Worm (Caenorhabditis elegans) whole organism, L4/young adult: ENCODE measurements around the gene tbx-9.
A peak's percentile ranks its signal among the peaks of the same experiment; 100 is the strongest.

Experiments
- W03F9.2 ChIP-seq: fragments of 150-350 bp; optimal IDR thresholded peaks from 2 replicates; lab custom pipeline; 2014; ENCODE audit warnings: missing biosample characterization, missing genetic modification characterization
- dao-5 ChIP-seq: sonication (generic microtip); optimal IDR thresholded peaks from 2 replicates; lab custom pipeline; 2016; ENCODE audit warnings: missing genotype, missing genetic modification characterization, moderate library complexity, missing compliant biosample characterization
- him-1 ChIP-seq: sonication (generic microtip); optimal IDR thresholded peaks from 2 replicates; lab custom pipeline; 2016; ENCODE audit warnings: missing genotype, missing genetic modification reagents, missing genetic modification characterization, missing compliant biosample characterization

tbx-9 gene

DNA sequence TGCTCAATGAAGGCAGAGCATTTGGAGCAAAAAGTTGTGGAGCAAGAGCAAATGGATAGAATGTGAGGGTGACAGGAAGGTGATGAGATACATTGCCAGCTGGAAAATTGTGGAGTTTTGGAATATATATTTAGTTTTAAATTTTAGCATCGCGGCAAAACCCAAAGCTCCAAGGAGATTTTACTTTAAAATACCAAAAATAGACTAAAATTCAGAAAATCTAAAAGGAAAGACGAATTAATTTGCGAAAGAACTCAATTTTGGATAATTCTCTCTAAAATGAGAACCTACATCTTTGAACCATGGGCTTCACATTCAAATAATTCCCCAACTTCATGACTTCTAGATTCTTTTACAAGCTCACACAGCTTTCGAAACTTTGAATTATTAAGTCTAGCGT lies 9.1 kb downstream of the tbx-9 start, which contains the start of gene T07C4.12:
TSS of gene T07C4.12 (minus strand) at position 101 of the 400 bp plus-strand sequence.
- TF ChIP-seq him-1 (no peak), dao-5 (tag; lab: Kevin White, UChicago) (no peak), W03F9.2 (tag; lab: Kevin White, UChicago) (no peak)

DNA sequence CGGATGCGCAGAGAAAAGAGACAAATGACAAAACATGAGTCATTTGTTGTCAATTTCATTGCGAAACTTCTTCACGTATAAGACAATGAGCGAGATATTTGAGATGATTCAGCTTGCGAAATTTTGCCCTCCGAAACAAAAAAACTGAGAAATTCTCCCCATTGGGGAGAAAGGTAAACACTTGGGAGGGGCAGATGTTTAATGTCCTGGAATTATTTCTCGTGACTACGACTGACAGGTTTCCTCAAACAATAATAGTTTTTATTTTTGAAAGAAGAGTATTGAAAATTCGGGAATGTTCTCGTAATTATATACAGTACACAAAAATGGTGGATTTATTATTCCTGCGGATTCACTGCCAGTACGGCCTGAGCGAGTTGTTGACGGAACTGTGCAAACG lies 10.4 kb downstream of the tbx-9 start:
- TF ChIP-seq dao-5 (tag; lab: Kevin White, UChicago) (no peak), W03F9.2 (tag; lab: Kevin White, UChicago) (no peak), him-1 (no peak)

DNA sequence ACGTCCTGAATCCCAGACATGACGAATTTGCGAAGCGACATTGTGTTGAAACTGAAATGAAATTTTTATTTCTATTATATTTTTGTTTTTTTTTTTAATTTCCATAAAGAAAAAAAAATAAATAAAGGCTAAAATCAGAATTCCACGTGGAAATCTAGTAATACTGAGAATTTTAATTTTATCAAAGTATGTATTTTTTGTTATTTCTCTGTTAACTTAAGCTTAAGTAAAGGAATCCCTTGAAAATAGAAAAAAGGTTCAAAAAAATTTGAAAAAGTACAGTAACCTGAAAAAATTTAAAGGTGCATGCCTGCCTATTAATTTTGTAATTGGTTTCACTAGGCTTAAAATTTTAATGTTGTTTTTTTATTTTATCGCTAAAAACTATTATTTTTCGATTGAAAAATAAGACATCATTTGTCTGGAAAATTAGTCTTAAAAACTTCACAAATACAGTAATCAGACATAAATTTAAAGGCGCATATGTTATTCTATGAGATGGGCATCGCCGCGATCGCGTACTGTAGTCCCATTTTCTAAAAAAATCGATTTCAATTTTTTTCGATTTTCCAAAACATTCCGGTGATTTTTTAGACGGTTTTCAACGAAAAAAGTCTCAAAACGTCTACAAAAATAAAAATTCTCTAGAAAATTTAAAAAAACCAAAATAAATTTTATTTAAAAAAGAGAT lies 11.1 kb downstream of the tbx-9 start, which contains the start of gene nex-2:
TSS of gene nex-2 (minus strand) at position 51 of the 691 bp plus-strand sequence.
- no peak for TF ChIP-seq him-1
- TF ChIP-seq W03F9.2 (tag; lab: Kevin White, UChicago) = no peak
- no peak for TF ChIP-seq dao-5 (tag; lab: Kevin White, UChicago)

DNA sequence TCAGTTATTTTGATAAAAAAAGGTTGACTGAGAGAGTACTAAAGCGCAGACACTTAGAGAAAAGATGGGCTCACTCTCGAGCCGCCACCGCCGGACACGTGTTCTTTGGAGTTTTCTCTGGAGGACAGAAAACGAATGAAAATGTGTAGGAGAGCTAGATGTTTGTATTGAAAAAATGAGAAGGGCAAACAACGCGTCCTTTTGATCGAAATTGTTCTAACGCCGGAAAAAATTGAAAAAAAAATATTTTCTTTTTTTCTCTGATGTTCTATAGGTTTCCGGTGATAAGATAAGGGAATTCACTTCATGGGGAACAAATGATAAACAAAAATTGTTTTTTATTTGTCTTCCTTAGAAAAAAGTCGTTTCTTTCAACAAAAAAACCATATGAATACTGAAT lies 11.8 kb downstream of the tbx-9 start:
- no peak for TF ChIP-seq dao-5 (tag; lab: Kevin White, UChicago)
- no peak for TF ChIP-seq W03F9.2 (tag; lab: Kevin White, UChicago)
- no peak for TF ChIP-seq him-1

DNA sequence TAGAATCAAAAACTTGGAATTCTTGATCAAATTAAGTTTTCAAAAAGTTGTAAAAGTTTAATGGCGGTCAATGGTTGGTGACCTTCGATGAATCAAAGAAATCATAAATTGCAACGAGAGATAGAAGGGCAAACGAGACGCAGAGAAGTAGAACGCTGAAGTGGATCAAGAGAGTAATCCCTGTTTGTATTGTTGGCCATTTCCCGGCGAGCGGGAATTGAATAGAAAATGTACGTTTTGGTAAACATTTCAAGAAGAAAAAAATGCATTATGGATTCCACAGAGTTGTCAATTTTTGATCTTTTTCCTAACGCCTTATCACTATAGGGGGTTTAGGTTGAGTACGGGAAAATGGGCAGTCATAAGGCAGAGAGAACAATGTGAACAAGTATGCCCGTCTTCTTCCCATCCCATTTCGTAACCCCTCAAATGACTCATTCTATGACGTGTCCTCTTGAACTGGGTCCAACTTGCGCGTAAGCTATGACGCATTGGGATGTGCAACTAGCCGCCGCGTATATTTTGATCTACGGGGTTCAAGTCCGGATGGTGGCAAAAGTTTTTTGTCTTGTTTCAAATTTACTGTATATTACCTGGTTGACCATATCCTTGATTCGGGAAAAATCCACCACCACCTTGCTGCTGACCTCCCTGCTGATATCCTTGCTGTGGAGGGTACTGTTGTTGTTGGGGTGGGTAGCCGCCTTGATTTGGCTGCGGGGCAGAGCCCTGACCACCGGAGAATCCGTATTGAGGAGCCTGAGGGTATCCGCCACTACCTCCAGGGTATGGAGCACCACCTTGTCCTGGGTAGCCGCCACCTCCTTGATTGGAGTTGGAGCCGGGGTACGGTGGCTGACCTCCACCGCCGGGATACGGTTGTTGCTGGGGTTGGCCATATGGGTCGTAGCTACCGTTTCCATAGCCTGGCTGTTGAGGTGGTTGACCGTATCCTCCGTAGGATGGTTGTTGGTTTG lies 12.8 kb downstream of the tbx-9 start:
- TF ChIP-seq him-1 (no peak), dao-5 (tag; lab: Kevin White, UChicago) (no peak), W03F9.2 (tag; lab: Kevin White, UChicago) (no peak)

DNA sequence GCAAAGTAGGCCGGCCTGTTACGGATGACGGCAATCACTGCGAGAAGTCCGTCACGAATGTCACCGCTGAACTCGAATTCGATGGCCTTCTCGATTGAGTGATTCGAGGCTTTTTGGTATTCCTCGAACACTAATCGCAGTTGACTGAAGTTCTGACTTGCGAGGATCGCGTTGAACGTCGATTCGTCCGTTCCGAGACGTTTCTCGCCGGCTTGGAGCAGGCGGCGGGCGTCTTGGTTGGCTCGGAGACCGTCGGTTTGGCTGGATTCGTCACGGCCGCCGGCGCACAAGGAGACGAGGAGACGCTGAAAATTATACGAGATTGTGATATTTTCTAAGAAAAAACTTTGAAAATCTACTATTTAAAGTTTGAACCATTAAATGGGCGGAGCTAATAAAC lies 15.3 kb downstream of the tbx-9 start:
- TF ChIP-seq W03F9.2 (tag; lab: Kevin White, UChicago) (no peak), dao-5 (tag; lab: Kevin White, UChicago) (no peak)

DNA sequence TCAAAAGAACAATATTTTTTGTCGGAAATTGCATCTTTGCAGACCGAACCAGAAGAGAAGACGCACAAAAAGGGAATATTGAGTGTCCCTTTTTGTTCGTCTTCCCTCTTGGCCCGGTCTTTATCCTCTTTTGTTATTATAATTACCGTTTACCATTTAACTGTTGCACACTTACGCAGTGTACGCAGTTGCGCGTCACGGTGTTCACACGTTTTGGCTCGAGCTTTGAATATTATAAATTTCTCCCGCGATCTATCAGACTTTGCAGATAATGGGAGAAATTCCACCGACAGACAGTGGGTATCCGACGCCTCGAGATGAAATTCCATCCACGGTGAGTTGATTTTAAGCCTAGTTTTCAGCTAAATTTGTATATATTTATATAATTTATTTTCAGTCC lies 20.9 kb downstream of the tbx-9 start, which contains the start of gene sas-7:
TSS of gene sas-7 (plus strand) at position 232 of the 400 bp plus-strand sequence.
- no peak for TF ChIP-seq him-1
- TF ChIP-seq dao-5 (tag; lab: Kevin White, UChicago) = no peak
- no peak for TF ChIP-seq W03F9.2 (tag; lab: Kevin White, UChicago)

DNA sequence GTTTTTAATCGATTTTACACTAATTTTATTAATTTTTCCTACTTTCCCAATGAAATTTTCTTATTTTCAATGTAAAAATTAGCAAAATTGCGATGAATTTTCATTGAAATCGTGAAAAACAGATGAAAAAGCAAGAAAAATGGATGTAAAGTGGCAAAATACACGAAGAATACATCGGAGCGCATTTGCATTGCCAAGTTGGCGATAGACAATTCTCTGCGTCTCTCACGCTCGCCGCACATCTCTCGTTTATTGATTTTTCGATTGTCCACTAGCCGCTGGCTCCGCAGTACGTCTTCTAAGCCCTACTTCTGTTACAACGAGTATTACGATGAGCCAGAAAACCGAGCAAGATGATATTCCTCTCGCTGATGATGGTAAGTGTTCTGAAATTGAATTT lies 22.9 kb downstream of the tbx-9 start, which contains the start of gene unc-69:
TSS of gene unc-69 (plus strand) at position 185 of the 400 bp plus-strand sequence.
- peak; percentile 67 for TF ChIP-seq W03F9.2 (tag; lab: Kevin White, UChicago)
- no peak for TF ChIP-seq dao-5 (tag; lab: Kevin White, UChicago)
- TF ChIP-seq him-1 = no peak

DNA sequence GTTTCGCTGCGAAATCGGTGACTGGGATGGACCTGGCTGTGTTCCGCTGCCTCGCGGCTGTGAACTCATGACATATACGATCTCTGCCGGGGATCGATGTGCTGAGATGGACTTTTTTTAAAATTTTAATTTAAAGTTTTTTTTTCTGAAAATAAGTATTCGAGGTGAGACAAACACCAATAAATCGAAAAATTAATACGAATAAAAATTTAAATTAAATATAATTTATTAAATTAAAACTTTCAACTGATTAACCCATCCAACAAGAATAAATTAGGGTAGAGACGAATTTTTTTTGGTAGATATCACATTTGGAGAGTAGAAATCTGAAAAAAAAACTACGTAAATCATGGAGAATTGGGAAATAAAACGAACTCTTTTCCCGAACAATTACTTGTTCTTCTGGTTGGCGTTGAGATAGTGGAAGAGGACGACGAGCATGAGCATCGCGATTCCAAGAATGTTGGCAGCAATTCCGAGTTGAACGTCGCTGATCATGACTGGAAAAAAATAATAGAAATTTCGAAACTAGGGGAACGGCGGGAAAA lies 23.5 kb downstream of the tbx-9 start, which contains the start of the genes unc-50 and ostf-4:
TSS of gene unc-50 (minus strand) at position 101 of the 548 bp plus-strand sequence.
TSS of gene ostf-4 (minus strand) at position 498 of the 548 bp plus-strand sequence.
- TF ChIP-seq dao-5 (tag; lab: Kevin White, UChicago) (no peak), him-1 (no peak), W03F9.2 (tag; lab: Kevin White, UChicago) (no peak)

DNA sequence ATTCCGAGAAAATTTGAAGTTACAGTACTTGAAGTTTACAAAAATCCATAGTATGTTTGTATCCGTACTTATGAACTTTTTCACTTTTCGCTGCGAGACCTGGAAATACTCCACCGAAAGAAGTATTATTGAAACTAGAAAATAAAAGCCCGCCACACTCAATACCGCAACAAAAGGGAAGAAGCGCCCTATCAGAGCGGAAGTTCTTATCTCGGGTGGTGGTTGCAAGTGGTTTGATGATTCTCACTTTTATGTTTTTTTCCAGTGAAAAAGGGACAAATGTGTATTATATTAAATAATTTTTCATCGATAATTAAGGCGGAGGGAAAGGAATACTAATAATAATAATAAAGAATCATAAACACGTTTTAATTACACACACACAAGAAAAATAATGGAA lies 27.4 kb downstream of the tbx-9 start:
- TF ChIP-seq dao-5 (tag; lab: Kevin White, UChicago) = no peak
- no peak for TF ChIP-seq W03F9.2 (tag; lab: Kevin White, UChicago)
- TF ChIP-seq him-1 = no peak

DNA sequence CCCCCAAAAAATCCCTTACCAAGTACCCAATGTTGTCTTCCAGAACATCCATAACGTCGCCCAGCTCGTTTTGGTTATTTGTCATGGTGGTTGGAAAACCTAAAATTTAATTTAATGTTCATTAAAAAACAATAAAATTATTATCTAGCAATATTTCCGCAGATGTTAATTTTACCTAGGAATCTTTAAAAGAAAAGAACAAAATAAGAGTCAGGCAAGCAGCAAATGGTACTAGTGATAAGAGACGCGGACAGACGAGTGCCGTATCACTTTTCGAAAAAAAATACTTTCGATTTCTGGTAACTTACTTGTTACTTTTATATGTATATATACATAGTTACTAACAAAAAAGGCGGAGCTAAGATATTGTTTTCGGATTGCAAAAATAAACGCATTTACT lies 30.6 kb downstream of the tbx-9 start, which contains the start of gene T07A5.7:
TSS of gene T07A5.7 (minus strand) at position 101 of the 400 bp plus-strand sequence.
- TF ChIP-seq W03F9.2 (tag; lab: Kevin White, UChicago) (no peak), dao-5 (tag; lab: Kevin White, UChicago) (no peak), him-1 (no peak)

DNA sequence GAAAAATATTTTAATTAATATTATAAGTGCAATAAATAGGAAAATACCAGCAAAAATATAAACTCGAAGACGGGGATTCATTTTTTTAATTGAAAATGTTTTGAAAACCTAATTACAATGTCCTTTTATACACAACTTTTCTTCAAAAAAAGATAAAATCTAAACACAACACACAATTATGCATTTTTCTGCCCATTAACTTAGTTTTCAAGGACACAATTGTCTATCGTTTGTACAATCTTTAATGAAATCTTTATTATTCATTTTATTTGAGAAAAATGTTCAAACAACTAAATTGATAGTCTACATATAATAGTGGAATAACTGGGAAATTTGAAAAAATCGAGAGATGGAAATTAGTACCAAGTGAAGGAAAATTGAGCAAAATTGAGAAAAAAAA lies 35.6 kb downstream of the tbx-9 start, which contains the start of gene T07A5.1:
TSS of gene T07A5.1 (minus strand) at position 149 of the 400 bp plus-strand sequence.
- no peak for TF ChIP-seq W03F9.2 (tag; lab: Kevin White, UChicago)
- no peak for TF ChIP-seq him-1
- no peak for TF ChIP-seq dao-5 (tag; lab: Kevin White, UChicago)

DNA sequence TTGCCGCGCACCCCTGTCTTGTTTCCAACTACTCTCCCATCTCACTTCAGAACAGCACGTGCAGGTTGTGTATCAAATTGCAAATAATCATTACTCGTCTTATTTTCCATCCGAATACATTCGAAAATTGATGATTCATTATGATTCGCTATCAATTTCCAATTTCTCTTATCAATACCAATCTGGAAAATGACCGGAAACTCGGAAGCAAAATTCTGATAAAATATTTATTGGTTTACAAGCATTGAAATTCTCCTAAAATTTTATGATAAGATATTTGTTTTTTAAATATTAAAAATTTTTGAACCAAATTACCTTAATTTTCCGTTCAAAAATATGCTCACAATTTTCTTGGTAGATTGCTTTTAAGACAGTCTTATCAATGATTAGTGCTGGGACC lies 36.4 kb downstream of the tbx-9 start:
- TF ChIP-seq W03F9.2 (tag; lab: Kevin White, UChicago) (no peak), him-1 (no peak), dao-5 (tag; lab: Kevin White, UChicago) (no peak)
